Worm (Caenorhabditis elegans) whole organism, young adult: ENCODE results near the gene chdh-1.
A peak's percentile ranks its signal among the peaks of the same experiment; 100 is the strongest.

Experiments
- B0336.3 ChIP-seq: fragments of 200-800 bp; sonication (Bioruptor generic); IDR thresholded peaks from 2 replicates; pipeline ENCODE4 v1.3.6; 2022; ENCODE audit warnings: missing genetic modification characterization, missing compliant biosample characterization
- athp-1 ChIP-seq: sonication (generic microtip); optimal IDR thresholded peaks from 2 replicates; lab custom pipeline; 2017; ENCODE audit warnings: mild to moderate bottlenecking, missing genetic modification characterization, missing compliant biosample characterization
- bed-2 ChIP-seq: fragments of 200-800 bp; sonication (Bioruptor generic); IDR thresholded peaks from 2 replicates; pipeline ENCODE4 v1.3.6; 2022; ENCODE audit warnings: missing genetic modification reagents, missing genetic modification characterization, missing compliant biosample characterization
- cebp-1 ChIP-seq, 2 experiments: fragments of 200-800 bp in 1 of 2; sonication (Bioruptor generic) in 1 of 2; sonication (generic microtip) in 1 of 2; IDR thresholded peaks in 1 of 2; optimal IDR thresholded peaks in 1 of 2; 2 replicates each; pipeline versions ENCODE4 v1.3.6 to Lab custom; 2017 to 2022; ENCODE audit warnings: missing compliant biosample characterization in 2 of 2, missing genetic modification characterization in 2 of 2, mild to moderate bottlenecking in 1 of 2, missing genetic modification reagents in 1 of 2, moderate library complexity in 1 of 2
- egl-18 ChIP-seq: fragments of 200-800 bp; sonication (Bioruptor generic); IDR thresholded peaks from 2 replicates; pipeline ENCODE4 v1.3.6; 2022; ENCODE audit warnings: missing genetic modification reagents, missing genetic modification characterization, missing compliant biosample characterization
- lag-1 ChIP-seq: fragments of 200-800 bp; sonication (Bioruptor generic); IDR thresholded peaks from 2 replicates; pipeline ENCODE4 v1.3.6; 2022; ENCODE audit warnings: missing genetic modification reagents, missing genetic modification characterization, missing compliant biosample characterization
- madf-8 ChIP-seq: fragments of 200-800 bp; sonication (Bioruptor generic); conservative IDR thresholded peaks from 2 replicates; pipeline ENCODE4 v1.3.6; 2022; ENCODE audit warnings: missing genetic modification reagents, missing genetic modification characterization, missing compliant biosample characterization
- pha-4 ChIP-seq: fragments of 150-350 bp; sonication (generic microtip); optimal IDR thresholded peaks from 2 replicates; lab custom pipeline; 2014; ENCODE audit warnings: missing biosample characterization, missing genetic modification reagents, missing genetic modification characterization
- repo-1 ChIP-seq: sonication (generic microtip); optimal IDR thresholded peaks from 2 replicates; lab custom pipeline; 2017; ENCODE audit warnings: mild to moderate bottlenecking, missing genetic modification characterization, missing compliant biosample characterization
- sdz-38 ChIP-seq: sonication (generic microtip); optimal IDR thresholded peaks from 2 replicates; lab custom pipeline; 2016; ENCODE audit warnings: missing genotype, missing genetic modification characterization, missing compliant biosample characterization
- snpc-1.3 ChIP-seq: sonication (generic microtip); optimal IDR thresholded peaks from 2 replicates; lab custom pipeline; 2017; ENCODE audit warnings: missing genetic modification characterization, mild to moderate bottlenecking, missing compliant biosample characterization, antibody characterized with exemption, moderate library complexity, missing genotype, missing genetic modification reagents; ENCODE audit not compliant: insufficient read depth
- snpc-4 ChIP-seq, 5 experiments: fragments of 150-350 bp in 1 of 5; sonication (generic microtip) in 4 of 5; optimal IDR thresholded peaks; 2 replicates each; lab custom pipeline; 2014 to 2018; ENCODE audit warnings: missing genetic modification characterization in 5 of 5, missing biosample characterization in 3 of 5, antibody characterized with exemption in 2 of 5, mild to moderate bottlenecking in 2 of 5, missing compliant biosample characterization in 2 of 5, missing genotype in 2 of 5, moderate library complexity in 2 of 5, missing genetic modification reagents in 1 of 5
- sptf-2 ChIP-seq: fragments of 200-800 bp; sonication (Bioruptor generic); optimal IDR thresholded peaks from 2 replicates; lab custom pipeline; 2018; ENCODE audit warnings: mild to moderate bottlenecking, missing genetic modification characterization, missing compliant biosample characterization

DNA sequence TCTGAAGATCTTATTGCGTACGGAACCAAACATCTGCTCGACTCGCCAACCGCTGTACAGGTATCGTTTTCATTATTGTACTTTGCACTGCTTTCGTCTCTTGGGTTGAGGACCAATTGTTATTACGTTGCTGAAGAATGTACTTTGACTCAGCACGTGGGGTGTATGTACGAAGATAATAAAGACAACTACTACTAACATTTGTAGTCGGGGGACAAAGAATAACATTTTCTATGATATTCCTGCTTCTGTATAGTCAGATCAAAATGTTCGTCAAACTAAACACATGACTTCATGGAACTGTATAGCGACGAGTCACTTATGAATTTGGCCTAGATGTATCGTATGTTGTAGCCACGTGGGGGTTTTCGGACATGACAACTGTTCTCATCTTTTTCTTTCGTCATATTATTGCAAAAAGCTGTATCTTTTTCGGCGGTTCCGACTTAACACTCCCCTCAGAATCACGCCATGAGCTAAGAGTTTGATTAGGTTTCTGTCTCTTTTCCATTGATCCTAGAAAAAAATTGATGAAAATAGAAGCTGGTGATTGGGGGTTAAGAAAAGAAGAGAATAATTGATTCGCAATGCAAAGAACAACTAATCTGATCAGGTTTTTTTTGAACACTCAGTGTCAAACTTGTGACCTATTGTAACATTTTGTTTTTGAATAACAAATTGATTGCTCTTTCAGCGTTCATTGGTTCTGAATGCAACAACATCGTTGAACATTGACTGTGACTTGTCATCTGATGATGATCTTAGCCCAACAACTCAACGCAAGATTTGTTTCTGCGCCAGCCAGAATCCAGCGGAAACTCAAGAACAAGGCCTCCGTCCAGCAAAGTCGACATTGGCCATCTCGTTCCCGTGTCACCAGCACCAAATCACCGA, 46.1 kb upstream of the chdh-1 start:
- TF ChIP-seq madf-8 (no peak), cebp-1 (GFP tag; IDR thresholded peaks at IDR 0.05; lab: Robert Waterston, UW) (peak; percentile 7; the same call in 1 of the 2 replicates), cebp-1 (tag; optimal IDR thresholded peaks at IDR 0.05; lab: Kevin White, UChicago) (peak; percentile 39), snpc-1.3 (tag; lab: Kevin White, UChicago) (no peak), athp-1 (tag; lab: Kevin White, UChicago) (no peak), lag-1 (GFP tag; lab: Robert Waterston, UW) (no peak), bed-2 (GFP tag; lab: Robert Waterston, UW) (no peak), sdz-38 (tag; lab: Kevin White, UChicago) (no peak), pha-4 (tag; lab: Kevin White, UChicago) (no peak), sptf-2 (GFP tag; lab: Kevin White, UChicago) (no peak), repo-1 (no peak), snpc-4 (GFP tag; optimal IDR thresholded peaks at IDR 0.05; lab: Kevin White, UChicago) (no peak), snpc-4 (tag; optimal IDR thresholded peaks at IDR 0.05; lab: Kevin White, UChicago) (peak in 1 of 4 experiments; percentile 41), egl-18 (GFP tag; lab: Robert Waterston, UW) (no peak), B0336.3 (peak; percentile 36; the same call in 1 of the 2 replicates)
